Fruit fly (Drosophila melanogaster): Measurements from ENCODE around the gene Psa.
A peak's percentile ranks its signal among the peaks of the same experiment; 100 is the strongest.

DNA sequence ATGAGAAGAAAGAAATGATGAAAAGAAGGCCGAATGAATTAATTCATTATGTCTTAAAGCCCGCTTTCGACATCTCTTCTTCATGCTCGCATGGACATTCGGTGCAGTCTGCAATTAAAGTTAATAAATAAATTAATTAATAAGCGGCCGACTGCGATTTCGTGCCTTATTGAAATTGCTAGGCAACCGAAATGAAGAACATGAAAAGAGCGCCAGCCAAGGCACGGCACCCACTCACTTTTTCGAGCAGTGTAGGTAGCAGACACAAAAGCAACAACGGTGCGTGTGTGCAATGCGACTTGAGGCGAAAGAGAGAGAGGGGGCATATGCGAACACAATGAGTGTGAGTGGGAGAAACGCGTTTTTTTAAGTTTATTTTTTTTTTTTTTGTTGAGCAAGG lies 38.2 kb upstream of the Psa start:
- TF ChIP-seq CG34367 (tag; optimal IDR thresholded peaks at IDR 0.05) (peak; percentile 19), CG13204 (GFP tag; optimal IDR thresholded peaks at IDR 0.05) (no peak), EcR (GFP tag; optimal IDR thresholded peaks at IDR 0.05) (no peak)
